Worm (Caenorhabditis elegans) whole organism, L1 larva: ENCODE data around the gene H05C05.2.

ENCODE experiments used
- C16A3.4 ChIP-seq: fragments of 150-350 bp; optimal IDR thresholded peaks from 2 replicates; lab custom pipeline; 2014; ENCODE audit warnings: missing biosample characterization, missing genetic modification characterization
- alr-1 ChIP-seq: fragments of 200-800 bp; sonication (Bioruptor generic); optimal IDR thresholded peaks from 2 replicates; lab custom pipeline; 2018; ENCODE audit warnings: borderline replicate concordance, mild to moderate bottlenecking, missing genetic modification characterization, missing compliant biosample characterization
- blmp-1 ChIP-seq: fragments of 150-350 bp; optimal IDR thresholded peaks from 2 replicates; lab custom pipeline; 2014; ENCODE audit warnings: missing biosample characterization, missing genetic modification characterization
- ceh-8 ChIP-seq: fragments of 200-800 bp; sonication (Bioruptor generic); optimal IDR thresholded peaks from 2 replicates; lab custom pipeline; 2018; ENCODE audit warnings: mild to moderate bottlenecking, missing genetic modification characterization, moderate library complexity, missing compliant biosample characterization
- ceh-88 ChIP-seq: fragments of 200-800 bp; sonication (Bioruptor generic); IDR thresholded peaks from 2 replicates; pipeline ENCODE4 v1.3.6; 2022; ENCODE audit warnings: missing genetic modification characterization, missing compliant biosample characterization
- efl-1 ChIP-seq, 4 experiments: fragments of 150-350 bp; optimal IDR thresholded peaks in 3 of 4; peaks in 1 of 4; 1 replicate in 1 of 4; 2 replicates in 3 of 4; lab custom pipeline; 2014; ENCODE audit warnings: missing biosample characterization in 2 of 4, missing genetic modification characterization in 2 of 4, missing genetic modification reagents in 2 of 4
- efl-3 ChIP-seq: fragments of 200-800 bp; sonication (Bioruptor generic); optimal IDR thresholded peaks from 2 replicates; lab custom pipeline; 2018; ENCODE audit warnings: mild to moderate bottlenecking, missing genetic modification characterization, missing compliant biosample characterization
- egl-13 ChIP-seq: sonication (generic microtip); optimal IDR thresholded peaks from 2 replicates; lab custom pipeline; 2016; ENCODE audit warnings: missing genotype, missing genetic modification reagents, missing genetic modification characterization, missing compliant biosample characterization
- elt-2 ChIP-seq: sonication (generic microtip); optimal IDR thresholded peaks from 2 replicates; lab custom pipeline; 2016; ENCODE audit warnings: missing genetic modification characterization, mild to moderate bottlenecking, inconsistent platforms, missing compliant biosample characterization, missing genetic modification reagents
- fkh-10 ChIP-seq: sonication (generic microtip); optimal IDR thresholded peaks from 2 replicates; lab custom pipeline; 2017; ENCODE audit warnings: missing biosample characterization, missing genetic modification reagents, missing genetic modification characterization
- fkh-8 ChIP-seq: sonication (generic microtip); optimal IDR thresholded peaks from 2 replicates; lab custom pipeline; 2016; ENCODE audit warnings: mild to moderate bottlenecking, missing genetic modification characterization, missing compliant biosample characterization
- fos-1 ChIP-seq: fragments of 150-350 bp; optimal IDR thresholded peaks from 2 replicates; lab custom pipeline; 2014; ENCODE audit warnings: missing biosample characterization, missing genetic modification characterization
- irx-1 ChIP-seq: sonication (generic microtip); optimal IDR thresholded peaks from 2 replicates; lab custom pipeline; 2016; ENCODE audit warnings: missing genetic modification characterization, missing compliant biosample characterization
- lin-14 ChIP-seq: fragments of 200-800 bp; sonication (Bioruptor generic); optimal IDR thresholded peaks from 2 replicates; lab custom pipeline; 2018; ENCODE audit warnings: mild to moderate bottlenecking, missing genetic modification characterization, moderate library complexity, missing compliant biosample characterization
- lir-3 ChIP-seq: sonication (generic microtip); optimal IDR thresholded peaks from 2 replicates; lab custom pipeline; 2016; ENCODE audit warnings: mild to moderate bottlenecking, missing genetic modification characterization, moderate library complexity, missing compliant biosample characterization; ENCODE audit not compliant: poor library complexity
- mep-1 ChIP-seq: fragments of 150-350 bp; optimal IDR thresholded peaks from 2 replicates; lab custom pipeline; 2014; ENCODE audit warnings: missing biosample characterization, missing genetic modification characterization
- nhr-237 ChIP-seq: fragments of 150-350 bp; optimal IDR thresholded peaks from 2 replicates; lab custom pipeline; 2014; ENCODE audit warnings: missing biosample characterization, missing genetic modification characterization
- pax-3 ChIP-seq: fragments of 200-800 bp; sonication (Bioruptor generic); optimal IDR thresholded peaks from 2 replicates; lab custom pipeline; 2018; ENCODE audit warnings: mild to moderate bottlenecking, missing genetic modification characterization, moderate library complexity, missing compliant biosample characterization
- snpc-4 ChIP-seq: fragments of 150-350 bp; optimal IDR thresholded peaks from 2 replicates; lab custom pipeline; 2014; ENCODE audit warnings: missing biosample characterization, missing genetic modification characterization
- sup-37 ChIP-seq: fragments of 200-800 bp; sonication (Bioruptor generic); optimal IDR thresholded peaks from 2 replicates; lab custom pipeline; 2018; ENCODE audit warnings: mild to moderate bottlenecking, missing genetic modification characterization, missing compliant biosample characterization
- unc-86 ChIP-seq: sonication (generic microtip); optimal IDR thresholded peaks from 2 replicates; lab custom pipeline; 2016; ENCODE audit warnings: missing genetic modification characterization, missing compliant biosample characterization
- unc-98 ChIP-seq: fragments of 200-800 bp; sonication (Bioruptor generic); IDR thresholded peaks from 2 replicates; pipeline ENCODE4 v1.3.6; 2022; ENCODE audit warnings: missing genetic modification characterization, missing compliant biosample characterization
- zip-4 ChIP-seq: fragments of 200-800 bp; sonication (Bioruptor generic); optimal IDR thresholded peaks from 2 replicates; lab custom pipeline; 2018; ENCODE audit warnings: mild to moderate bottlenecking, missing genetic modification characterization, moderate library complexity, missing compliant biosample characterization
- ztf-11 ChIP-seq, 2 experiments: sonication (generic microtip); optimal IDR thresholded peaks; 2 replicates each; lab custom pipeline; 2016 to 2017; ENCODE audit warnings: missing genetic modification characterization in 2 of 2, missing biosample characterization in 1 of 2, missing compliant biosample characterization in 1 of 2

The H05C05.2 gene

ce11 chrIII:2947251-2947650 lies 18.2 kb downstream of the H05C05.2 start (continued):
- no peak for TF ChIP-seq unc-86 (tag; lab: Kevin White, UChicago)
- TF ChIP-seq zip-4: no peak

- TF ChIP-seq efl-1 (optimal IDR thresholded peaks at IDR 0.05; lab: Kevin White, UChicago) (no peak), efl-1 (GFP tag; optimal IDR thresholded peaks at IDR 0.05 in 1 of 2; lab: Kevin White, UChicago) (peak in 1 of 2 experiments; percentile 71), fkh-8 (tag; lab: Kevin White, UChicago) (no peak)
Measured at ce11 chrIII:2946626-2947168, 18.7 kb downstream of the H05C05.2 start, which contains the start of gene H05C05.1. Gene H05C05.1 (plus strand): TSS chrIII:2947118.

ce11 chrIII:2946101-2946500 lies 19.3 kb downstream of the H05C05.2 start, which contains the start of gene H05C05.4:
Gene H05C05.4 (minus strand): TSS chrIII:2946201.
- TF ChIP-seq C16A3.4 (tag; lab: Kevin White, UChicago) (no peak), blmp-1 (tag; lab: Kevin White, UChicago) (peak; percentile 65), unc-98 (GFP tag; lab: Robert Waterston, UW) (no peak), nhr-237 (tag; lab: Kevin White, UChicago) (no peak)
- TF ChIP-seq, all 84 proteins: peak for 1

ce11 chrIII:2943995-2944394 lies 21.4 kb downstream of the H05C05.2 start, which contains the start of gene R10F2.6:
Gene R10F2.6 (minus strand): TSS chrIII:2944095.
- TF ChIP-seq snpc-4 (tag; lab: Kevin White, UChicago) (no peak), irx-1 (no peak)

- TF ChIP-seq ceh-88 (GFP tag; lab: Robert Waterston, UW): no peak
- no peak for TF ChIP-seq efl-1 (optimal IDR thresholded peaks at IDR 0.05; lab: Kevin White, UChicago)
- peak in 1 of 2 experiments; percentile 3 for TF ChIP-seq efl-1 (GFP tag; optimal IDR thresholded peaks at IDR 0.05 in 1 of 2; lab: Kevin White, UChicago)
- no peak for TF ChIP-seq sup-37 (GFP tag; lab: Kevin White, UChicago)
- no peak for TF ChIP-seq efl-3
- TF ChIP-seq fkh-10 (GFP tag; lab: Kevin White, UChicago): no peak
- TF ChIP-seq alr-1 (tag; lab: Kevin White, UChicago): no peak
- TF ChIP-seq egl-13 (tag; lab: Kevin White, UChicago): no peak
Measured at ce11 chrIII:2941578-2941977, 23.9 kb downstream of the H05C05.2 start.

ce11 chrIII:2937780-2938179 lies 27.7 kb downstream of the H05C05.2 start:
- TF ChIP-seq fkh-8 (tag; lab: Kevin White, UChicago): no peak

- TF ChIP-seq efl-1 (optimal IDR thresholded peaks at IDR 0.05; lab: Kevin White, UChicago): no peak
- TF ChIP-seq efl-1 (GFP tag; optimal IDR thresholded peaks at IDR 0.05 in 1 of 2; lab: Kevin White, UChicago): no peak
- TF ChIP-seq fkh-8 (tag; lab: Kevin White, UChicago): peak; percentile 40
Measured at ce11 chrIII:2924658-2925057, 40.8 kb downstream of the H05C05.2 start, which contains the start of gene R10F2.5. Gene R10F2.5 (minus strand): TSS chrIII:2924758.

ce11 chrIII:2923012-2923411 lies 42.4 kb downstream of the H05C05.2 start, which contains the start of gene R10F2.4:
Gene R10F2.4 (minus strand): TSS chrIII:2923112.
- TF ChIP-seq efl-1 (optimal IDR thresholded peaks at IDR 0.05; lab: Kevin White, UChicago) (no peak), efl-1 (GFP tag; optimal IDR thresholded peaks at IDR 0.05 in 1 of 2; lab: Kevin White, UChicago) (peak in 1 of 2 experiments; percentile 37), mep-1 (tag; lab: Kevin White, UChicago) (no peak)

ce11 chrIII:2920866-2921265 lies 44.6 kb downstream of the H05C05.2 start:
- TF ChIP-seq irx-1: no peak
- peak; percentile 3 for TF ChIP-seq lin-14 (GFP tag; lab: Kevin White, UChicago)

- TF ChIP-seq ceh-8 (GFP tag; lab: Kevin White, UChicago) (no peak), fos-1 (tag; lab: Kevin White, UChicago) (no peak), elt-2 (tag; lab: Kevin White, UChicago) (no peak), ztf-11 (tag; optimal IDR thresholded peaks at IDR 0.05; lab: Kevin White, UChicago) (no peak), lir-3 (no peak), pax-3 (no peak), efl-1 (optimal IDR thresholded peaks at IDR 0.05; lab: Kevin White, UChicago) (no peak), efl-1 (GFP tag; optimal IDR thresholded peaks at IDR 0.05 in 1 of 2; lab: Kevin White, UChicago) (peak in 1 of 2 experiments; percentile 88)
- TF ChIP-seq, all 84 proteins: peak for 1
Measured at ce11 chrIII:2920281-2920680, 45.2 kb downstream of the H05C05.2 start.
